Worm (Caenorhabditis elegans) whole organism, L4 larva: ENCODE data around the gene srx-20.
"Not testable (repeated sequence)": the region's sequence is repeated elsewhere in the genome, so short reads cannot be mapped to it uniquely, and the experiment has no call there.

ENCODE experiments used
- F26F4.8 ChIP-seq: fragments of 200-800 bp; sonication (Bioruptor generic); conservative IDR thresholded peaks from 2 replicates; pipeline ENCODE4 v1.3.6; 2022; ENCODE audit warnings: missing genetic modification characterization, missing compliant biosample characterization
- F49E8.2 ChIP-seq: sonication (generic microtip); optimal IDR thresholded peaks from 2 replicates; lab custom pipeline; 2016; ENCODE audit warnings: missing compliant biosample characterization, mild to moderate bottlenecking, missing genetic modification characterization, borderline replicate concordance
- R02D3.7 ChIP-seq: fragments of 150-350 bp; sonication (generic microtip); optimal IDR thresholded peaks from 3 replicates; lab custom pipeline; 2014; ENCODE audit warnings: missing biosample characterization, missing genetic modification characterization
- Y105C5A.15 ChIP-seq: fragments of 200-800 bp; sonication (Bioruptor generic); IDR thresholded peaks from 2 replicates; pipeline ENCODE4 v1.3.6; 2022; ENCODE audit warnings: missing genetic modification characterization, missing compliant biosample characterization
- Y48G9A.11 ChIP-seq: fragments of 200-800 bp; sonication (Bioruptor generic); IDR thresholded peaks from 2 replicates; pipeline ENCODE4 v1.3.6; 2022; ENCODE audit warnings: missing genetic modification reagents, missing genetic modification characterization, missing compliant biosample characterization
- Y5F2A.4 ChIP-seq: fragments of 200-800 bp; sonication (Bioruptor generic); optimal IDR thresholded peaks from 2 replicates; lab custom pipeline; 2018; ENCODE audit warnings: mild to moderate bottlenecking, missing genetic modification characterization, missing compliant biosample characterization
- Y75B8A.6 ChIP-seq: fragments of 200-800 bp; sonication (Bioruptor generic); IDR thresholded peaks from 2 replicates; pipeline ENCODE4 v1.3.6; 2022; ENCODE audit warnings: missing genetic modification reagents, missing genetic modification characterization, missing compliant biosample characterization
- ZK546.5 ChIP-seq, 2 experiments: sonication (generic microtip); optimal IDR thresholded peaks; 2 replicates each; lab custom pipeline; 2017; ENCODE audit warnings: missing biosample characterization in 2 of 2, missing genetic modification characterization in 2 of 2
- ceh-20 ChIP-seq: fragments of 200-800 bp; sonication (Bioruptor generic); IDR thresholded peaks from 2 replicates; pipeline ENCODE4 v1.3.6; 2022; ENCODE audit warnings: missing genetic modification reagents, missing genetic modification characterization, missing compliant biosample characterization
- ceh-28 ChIP-seq: fragments of 150-350 bp; optimal IDR thresholded peaks from 2 replicates; lab custom pipeline; 2014; ENCODE audit warnings: missing biosample characterization, missing genetic modification reagents, missing genetic modification characterization
- ceh-32 ChIP-seq: sonication (generic microtip); optimal IDR thresholded peaks from 2 replicates; lab custom pipeline; 2016; ENCODE audit warnings: mild to moderate bottlenecking, missing genetic modification characterization, missing compliant biosample characterization; ENCODE audit not compliant: poor library complexity
- ceh-82 ChIP-seq: sonication (generic microtip); optimal IDR thresholded peaks from 2 replicates; lab custom pipeline; 2017; ENCODE audit warnings: missing biosample characterization, missing genetic modification characterization
- daf-16 ChIP-seq, 3 experiments: sonication (generic microtip); optimal IDR thresholded peaks; 2 replicates each; lab custom pipeline; 2016 to 2017; ENCODE audit warnings: missing genetic modification characterization in 3 of 3, missing genetic modification reagents in 3 of 3, mild to moderate bottlenecking in 2 of 3, missing compliant biosample characterization in 2 of 3, missing biosample characterization in 1 of 3, moderate library complexity in 1 of 3
- dmd-6 ChIP-seq: fragments of 200-800 bp; sonication (Bioruptor generic); IDR thresholded peaks from 2 replicates; pipeline ENCODE4 v1.3.6; 2022; ENCODE audit warnings: missing genetic modification reagents, missing genetic modification characterization, missing compliant biosample characterization
- dmd-9 ChIP-seq: fragments of 200-800 bp; sonication (Bioruptor generic); IDR thresholded peaks from 2 replicates; pipeline ENCODE4 v1.3.6; 2022; ENCODE audit warnings: missing genetic modification reagents, missing genetic modification characterization, missing compliant biosample characterization
- dve-1 ChIP-seq: sonication (generic microtip); optimal IDR thresholded peaks from 2 replicates; lab custom pipeline; 2017; ENCODE audit warnings: antibody characterized with exemption, mild to moderate bottlenecking, missing genetic modification characterization, missing compliant biosample characterization; ENCODE audit not compliant: insufficient read depth
- hlh-11 ChIP-seq: fragments of 200-800 bp; sonication (Bioruptor generic); optimal IDR thresholded peaks from 2 replicates; lab custom pipeline; 2018; ENCODE audit warnings: mild to moderate bottlenecking, missing genetic modification characterization, missing compliant biosample characterization
- lin-29 ChIP-seq: fragments of 200-800 bp; sonication (Bioruptor generic); IDR thresholded peaks from 2 replicates; pipeline ENCODE4 v1.3.6; 2022; ENCODE audit warnings: missing genetic modification reagents, missing genetic modification characterization, missing compliant biosample characterization
- lin-39 ChIP-seq: fragments of 150-350 bp; optimal IDR thresholded peaks from 2 replicates; lab custom pipeline; 2014; ENCODE audit warnings: missing biosample characterization, missing genetic modification reagents, missing genetic modification characterization
- lsy-2 ChIP-seq, 2 experiments: fragments of 150-350 bp in 1 of 2; sonication (generic microtip) in 1 of 2; optimal IDR thresholded peaks; 2 replicates each; lab custom pipeline; 2014 to 2017; ENCODE audit warnings: missing biosample characterization in 2 of 2, missing genetic modification characterization in 2 of 2
- mdt-29 ChIP-seq: fragments of 200-800 bp; sonication (Bioruptor generic); IDR thresholded peaks from 2 replicates; pipeline ENCODE4 v1.3.6; 2022; ENCODE audit warnings: missing genetic modification reagents, missing genetic modification characterization, missing compliant biosample characterization
- mxl-2 ChIP-seq: fragments of 200-800 bp; sonication (Bioruptor generic); conservative IDR thresholded peaks from 2 replicates; pipeline ENCODE4 v1.3.6; 2022; ENCODE audit warnings: missing genetic modification reagents, missing genetic modification characterization, missing compliant biosample characterization
- nhr-28 ChIP-seq: fragments of 150-350 bp; optimal IDR thresholded peaks from 2 replicates; lab custom pipeline; 2014; ENCODE audit warnings: missing biosample characterization, missing genetic modification characterization
- pha-4 ChIP-seq, 2 experiments: fragments of 150-350 bp in 1 of 2; fragments of 200-800 bp in 1 of 2; sonication (Bioruptor generic) in 1 of 2; IDR thresholded peaks in 1 of 2; optimal IDR thresholded peaks in 1 of 2; 2 replicates each; pipeline versions ENCODE4 v1.3.6 to Lab custom; 2014 to 2022; ENCODE audit warnings: missing genetic modification characterization in 2 of 2, missing genetic modification reagents in 2 of 2, missing biosample characterization in 1 of 2, missing compliant biosample characterization in 1 of 2
- php-3 ChIP-seq: fragments of 200-800 bp; sonication (Bioruptor generic); IDR thresholded peaks from 2 replicates; pipeline ENCODE4 v1.3.6; 2022; ENCODE audit warnings: missing genetic modification reagents, missing genetic modification characterization, missing compliant biosample characterization
- pqm-1 ChIP-seq: sonication (generic microtip); optimal IDR thresholded peaks from 2 replicates; lab custom pipeline; 2017; ENCODE audit warnings: missing biosample characterization, missing genetic modification characterization
- sdz-12 ChIP-seq: fragments of 200-800 bp; sonication (Bioruptor generic); optimal IDR thresholded peaks from 2 replicates; lab custom pipeline; 2018; ENCODE audit warnings: mild to moderate bottlenecking, missing genetic modification characterization, missing compliant biosample characterization
- snpc-4 ChIP-seq: fragments of 150-350 bp; optimal IDR thresholded peaks from 2 replicates; lab custom pipeline; 2014; ENCODE audit warnings: missing biosample characterization, missing genetic modification characterization
- tra-1 ChIP-seq: fragments of 200-800 bp; sonication (Bioruptor generic); IDR thresholded peaks from 2 replicates; pipeline ENCODE4 v1.3.6; 2022; ENCODE audit warnings: missing genetic modification reagents, missing genetic modification characterization, missing compliant biosample characterization
- unc-62 ChIP-seq, 3 experiments: fragments of 150-350 bp in 1 of 3; sonication (generic microtip); optimal IDR thresholded peaks in 2 of 3; peaks in 1 of 3; 1 replicate in 1 of 3; 2 replicates in 2 of 3; lab custom pipeline; 2014 to 2017; ENCODE audit warnings: missing biosample characterization in 3 of 3, missing genetic modification characterization in 3 of 3, missing genetic modification reagents in 3 of 3, missing genotype in 1 of 3
- vab-7 ChIP-seq: fragments of 200-800 bp; sonication (Bioruptor generic); IDR thresholded peaks from 2 replicates; pipeline ENCODE4 v1.3.6; 2022; ENCODE audit warnings: missing genetic modification reagents, missing genetic modification characterization, missing compliant biosample characterization
- ztf-11 ChIP-seq: fragments of 150-350 bp; optimal IDR thresholded peaks from 2 replicates; lab custom pipeline; 2014; ENCODE audit warnings: missing biosample characterization, missing genetic modification characterization

Gene srx-20

ce11 chrIV:6827477-6827876 lies 40.4 kb upstream of the srx-20 start, which contains the start of gene H20E11.2:
Gene H20E11.2 (plus strand): TSS chrIV:6827777.
- TF ChIP-seq snpc-4 (tag; lab: Kevin White, UChicago); lsy-2 (tag; optimal IDR thresholded peaks at IDR 0.05; lab: Kevin White, UChicago); Y105C5A.15: not testable (repeated sequence)

ce11 chrIV:6829902-6830301 lies 38.0 kb upstream of the srx-20 start, which contains the start of gene H20E11.1:
Gene H20E11.1 (plus strand): TSS chrIV:6830145.
- TF ChIP-seq Y75B8A.6 (GFP tag; lab: Robert Waterston, UW), result no peak
- peak; percentile 67 for TF ChIP-seq pqm-1 (tag; lab: Kevin White, UChicago)
- TF ChIP-seq php-3 (GFP tag; lab: Robert Waterston, UW), result peak; percentile 81; the same call in 1 of the 2 replicates
- no peak for TF ChIP-seq F49E8.2
- TF ChIP-seq Y48G9A.11 (GFP tag; lab: Robert Waterston, UW), result no peak
- TF ChIP-seq ceh-28 (tag; lab: Kevin White, UChicago), result no peak
- TF ChIP-seq R02D3.7 (tag; lab: Kevin White, UChicago), result no peak
- TF ChIP-seq dmd-9 (GFP tag; lab: Robert Waterston, UW), result no peak
- no peak for TF ChIP-seq ztf-11 (tag; lab: Kevin White, UChicago)
- TF ChIP-seq nhr-28, result peak; percentile 36
- no peak for TF ChIP-seq mxl-2 (GFP tag; lab: Robert Waterston, UW)
- no peak for TF ChIP-seq ceh-82 (tag; lab: Kevin White, UChicago)
- no peak for TF ChIP-seq vab-7 (GFP tag; lab: Robert Waterston, UW)
- peak in 1 of 2 experiments; percentile 70 for TF ChIP-seq unc-62 (GFP tag; optimal IDR thresholded peaks at IDR 0.05 in 1 of 2; lab: Kevin White, UChicago)
- TF ChIP-seq unc-62 (tag; optimal IDR thresholded peaks at IDR 0.05; lab: Kevin White, UChicago), result no peak
- peak; percentile 23 for TF ChIP-seq dve-1
- no peak for TF ChIP-seq daf-16 (GFP tag; optimal IDR thresholded peaks at IDR 0.05; lab: Kevin White, UChicago)
- TF ChIP-seq daf-16 (tag; optimal IDR thresholded peaks at IDR 0.05; lab: Kevin White, UChicago), result peak; percentile 30
- 0 out of 2 replicates have a peak, but pooled peaks have one; percentile 18 for TF ChIP-seq dmd-6

- TF ChIP-seq unc-62 (GFP tag; optimal IDR thresholded peaks at IDR 0.05 in 1 of 2; lab: Kevin White, UChicago), result peak in 1 of 2 experiments; percentile 94
- no peak for TF ChIP-seq unc-62 (tag; optimal IDR thresholded peaks at IDR 0.05; lab: Kevin White, UChicago)
- TF ChIP-seq F49E8.2, result no peak
- no peak for TF ChIP-seq lin-29 (GFP tag; lab: Robert Waterston, UW)
- TF ChIP-seq hlh-11 (tag; lab: Kevin White, UChicago), result no peak
- TF ChIP-seq, all 104 proteins: peak for 1
Observed at ce11 chrIV:6832194-6832593, 35.7 kb upstream of the srx-20 start.

ce11 chrIV:6833617-6834016 lies 34.3 kb upstream of the srx-20 start:
- TF ChIP-seq dve-1 (no peak), F26F4.8 (GFP tag; lab: Robert Waterston, UW) (no peak), dmd-9 (GFP tag; lab: Robert Waterston, UW) (no peak), tra-1 (no peak), ceh-32 (no peak), mdt-29 (GFP tag; lab: Robert Waterston, UW) (no peak), nhr-28 (peak; percentile 20), R02D3.7 (tag; lab: Kevin White, UChicago) (no peak), ceh-20 (peak; percentile 61; the same call in 1 of the 2 replicates), php-3 (GFP tag; lab: Robert Waterston, UW) (0 out of 2 replicates have a peak, but pooled peaks have one; percentile 33), Y5F2A.4 (GFP tag; lab: Kevin White, UChicago) (no peak), dmd-6 (no peak), lin-39 (no peak), pha-4 (GFP tag; IDR thresholded peaks at IDR 0.05; lab: Robert Waterston, UW) (no peak), pha-4 (tag; optimal IDR thresholded peaks at IDR 0.05; lab: Kevin White, UChicago) (no peak), sdz-12 (GFP tag; lab: Kevin White, UChicago) (no peak), hlh-11 (tag; lab: Kevin White, UChicago) (peak; percentile 33), ZK546.5 (tag; optimal IDR thresholded peaks at IDR 0.05; lab: Kevin White, UChicago) (no peak)
